Worm (Caenorhabditis elegans) whole organism, L2 larva: ENCODE data around the gene EGAP5.1.

Experiments used
- C34F6.9 ChIP-seq: fragments of 150-350 bp; optimal IDR thresholded peaks from 2 replicates; lab custom pipeline; 2014; ENCODE audit warnings: missing biosample characterization, missing genetic modification characterization
- R02D3.7 ChIP-seq: fragments of 150-350 bp; optimal IDR thresholded peaks from 2 replicates; lab custom pipeline; 2014; ENCODE audit warnings: missing biosample characterization, missing genetic modification characterization
- alr-1 ChIP-seq: fragments of 150-350 bp; optimal IDR thresholded peaks from 2 replicates; lab custom pipeline; 2014; ENCODE audit warnings: missing biosample characterization, missing genetic modification characterization
- ama-1 ChIP-seq: fragments of 150-350 bp; optimal IDR thresholded peaks from 2 replicates; lab custom pipeline; 2018; ENCODE audit warnings: inconsistent platforms
- ceh-82 ChIP-seq: fragments of 150-350 bp; optimal IDR thresholded peaks from 2 replicates; lab custom pipeline; 2014; ENCODE audit warnings: missing biosample characterization, missing genetic modification characterization
- crh-2 ChIP-seq: sonication (generic microtip); optimal IDR thresholded peaks from 2 replicates; lab custom pipeline; 2017; ENCODE audit warnings: missing biosample characterization, missing genetic modification characterization
- elt-1 ChIP-seq: fragments of 150-350 bp; optimal IDR thresholded peaks from 2 replicates; lab custom pipeline; 2014; ENCODE audit warnings: missing biosample characterization, missing genetic modification characterization
- fos-1 ChIP-seq: fragments of 150-350 bp; optimal IDR thresholded peaks from 2 replicates; lab custom pipeline; 2014; ENCODE audit warnings: missing biosample characterization, missing genetic modification characterization
- gmeb-1 ChIP-seq: fragments of 150-350 bp; optimal IDR thresholded peaks from 2 replicates; lab custom pipeline; 2014; ENCODE audit warnings: missing biosample characterization, missing genetic modification characterization
- lin-11 ChIP-seq: fragments of 150-350 bp; sonication (generic microtip); optimal IDR thresholded peaks from 2 replicates; lab custom pipeline; 2014; ENCODE audit warnings: missing biosample characterization, missing genetic modification characterization, inconsistent platforms, mixed read lengths
- lin-13 ChIP-seq: fragments of 150-350 bp; optimal IDR thresholded peaks from 2 replicates; lab custom pipeline; 2014; ENCODE audit warnings: missing biosample characterization, missing genetic modification reagents, missing genetic modification characterization
- lsy-2 ChIP-seq, 2 experiments: fragments of 150-350 bp in 1 of 2; sonication (generic microtip) in 1 of 2; optimal IDR thresholded peaks; 2 replicates each; lab custom pipeline; 2014 to 2017; ENCODE audit warnings: missing biosample characterization in 2 of 2, missing genetic modification characterization in 2 of 2
- mab-5 ChIP-seq: fragments of 150-350 bp; optimal IDR thresholded peaks from 2 replicates; lab custom pipeline; 2014; ENCODE audit warnings: missing biosample characterization, missing genetic modification characterization
- mdl-1 ChIP-seq, 2 experiments: fragments of 150-350 bp in 1 of 2; sonication (generic microtip) in 1 of 2; optimal IDR thresholded peaks; 2 replicates each; lab custom pipeline; 2017; ENCODE audit warnings: missing biosample characterization in 2 of 2, missing genetic modification characterization in 2 of 2
- nhr-10 ChIP-seq: sonication (generic microtip); optimal IDR thresholded peaks from 2 replicates; lab custom pipeline; 2017; ENCODE audit warnings: missing biosample characterization, missing genetic modification characterization
- nhr-11 ChIP-seq: fragments of 150-350 bp; optimal IDR thresholded peaks from 2 replicates; lab custom pipeline; 2014; ENCODE audit warnings: missing biosample characterization, missing genetic modification characterization
- nhr-12 ChIP-seq: fragments of 150-350 bp; optimal IDR thresholded peaks from 2 replicates; lab custom pipeline; 2014; ENCODE audit warnings: missing biosample characterization, missing genetic modification characterization
- nhr-129 ChIP-seq: fragments of 150-350 bp; optimal IDR thresholded peaks from 2 replicates; lab custom pipeline; 2014; ENCODE audit warnings: missing biosample characterization, missing genetic modification characterization
- nhr-21 ChIP-seq: fragments of 150-350 bp; optimal IDR thresholded peaks from 2 replicates; lab custom pipeline; 2014; ENCODE audit warnings: missing biosample characterization, missing genetic modification characterization
- nhr-6 ChIP-seq: fragments of 150-350 bp; optimal IDR thresholded peaks from 2 replicates; lab custom pipeline; 2014; ENCODE audit warnings: missing biosample characterization, missing genetic modification characterization
- nhr-77 ChIP-seq: fragments of 150-350 bp; optimal IDR thresholded peaks from 2 replicates; lab custom pipeline; 2014; ENCODE audit warnings: missing biosample characterization, missing genetic modification characterization
- sem-4 ChIP-seq: fragments of 150-350 bp; optimal IDR thresholded peaks from 2 replicates; lab custom pipeline; 2014; ENCODE audit warnings: missing biosample characterization, missing genetic modification reagents, missing genetic modification characterization
- sma-9 ChIP-seq, 2 experiments: fragments of 150-350 bp in 1 of 2; sonication (generic microtip) in 1 of 2; optimal IDR thresholded peaks; 2 replicates each; lab custom pipeline; 2014 to 2016; ENCODE audit warnings: missing genetic modification characterization in 2 of 2, mild to moderate bottlenecking in 1 of 2, missing biosample characterization in 1 of 2, missing compliant biosample characterization in 1 of 2, missing genetic modification reagents in 1 of 2, moderate library complexity in 1 of 2
- snpc-4 ChIP-seq: fragments of 150-350 bp; optimal IDR thresholded peaks from 2 replicates; lab custom pipeline; 2014; ENCODE audit warnings: missing biosample characterization, missing genetic modification characterization
- unc-39 ChIP-seq: fragments of 150-350 bp; optimal IDR thresholded peaks from 2 replicates; lab custom pipeline; 2014; ENCODE audit warnings: missing biosample characterization, missing genetic modification characterization
- unc-55 ChIP-seq: fragments of 150-350 bp; sonication (generic microtip); optimal IDR thresholded peaks from 3 replicates; lab custom pipeline; 2014; ENCODE audit warnings: missing biosample characterization, missing genetic modification reagents, missing genetic modification characterization
- zag-1 ChIP-seq: fragments of 150-350 bp; optimal IDR thresholded peaks from 2 replicates; lab custom pipeline; 2014; ENCODE audit warnings: missing biosample characterization, missing genetic modification characterization
- ztf-1 ChIP-seq: fragments of 200-800 bp; sonication (Bioruptor generic); conservative IDR thresholded peaks from 2 replicates; pipeline ENCODE4 v1.3.6; 2022; ENCODE audit warnings: missing genetic modification characterization, missing compliant biosample characterization

Gene EGAP5.1

DNA sequence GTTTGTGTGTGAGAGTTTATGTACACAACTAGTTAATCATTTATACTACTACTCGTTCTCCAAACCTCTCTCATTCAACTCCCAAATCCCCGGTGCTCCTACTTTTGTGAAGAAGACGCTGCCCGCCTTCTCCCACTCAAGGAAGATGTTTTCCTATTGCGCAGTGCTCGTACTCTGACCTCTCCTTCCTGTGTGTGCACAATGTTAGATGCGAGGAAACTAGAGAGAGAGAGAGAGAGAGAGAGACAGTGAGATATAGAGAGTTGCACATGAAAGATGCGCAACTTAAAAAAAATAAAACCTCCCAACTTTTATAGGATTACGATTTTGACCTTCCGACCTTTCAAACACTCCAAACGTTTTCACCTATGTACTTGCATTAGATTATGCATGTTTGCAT, 47.7 kb downstream of the EGAP5.1 start (continued):
- TF ChIP-seq lsy-2 (tag; optimal IDR thresholded peaks at IDR 0.05; lab: Kevin White, UChicago): peak in 1 of 2 experiments; percentile 39
- TF ChIP-seq nhr-129 (tag; lab: Kevin White, UChicago): peak; percentile 84
- peak; percentile 31 for TF ChIP-seq crh-2 (tag; lab: Kevin White, UChicago)
- no peak for TF ChIP-seq fos-1
- no peak for TF ChIP-seq elt-1 (tag; lab: Kevin White, UChicago)
- no peak for TF ChIP-seq lin-13
- no peak for TF ChIP-seq nhr-12 (tag; lab: Kevin White, UChicago)
- TF ChIP-seq ztf-1 (GFP tag; lab: Robert Waterston, UW): no peak
- no peak for TF ChIP-seq nhr-77 (tag; lab: Kevin White, UChicago)
- peak; percentile 30 for TF ChIP-seq unc-55 (GFP tag; lab: Kevin White, UChicago)
- no peak for TF ChIP-seq unc-39 (tag; lab: Kevin White, UChicago)
- no peak for TF ChIP-seq nhr-21 (tag; lab: Kevin White, UChicago)
- no peak for TF ChIP-seq snpc-4 (tag; lab: Kevin White, UChicago)
- no peak for TF ChIP-seq lin-11 (tag; lab: Kevin White, UChicago)
- TF ChIP-seq gmeb-1 (tag; lab: Kevin White, UChicago): no peak
- TF ChIP-seq, all 48 proteins: peak for 8

ce11 chrX:5210927-5211655, 48.2 kb downstream of the EGAP5.1 start:
- TF ChIP-seq elt-1 (tag; lab: Kevin White, UChicago) (no peak), fos-1 (no peak), sma-9 (GFP tag; optimal IDR thresholded peaks at IDR 0.05; lab: Kevin White, UChicago) (peak; percentile 6), sma-9 (tag; optimal IDR thresholded peaks at IDR 0.05; lab: Kevin White, UChicago) (no peak), lin-13 (no peak)

ce11 chrX:5213032-5213431, 50.2 kb downstream of the EGAP5.1 start:
- TF ChIP-seq elt-1 (tag; lab: Kevin White, UChicago) (no peak), nhr-6 (tag; lab: Kevin White, UChicago) (no peak), ceh-82 (tag; lab: Kevin White, UChicago) (no peak), lsy-2 (tag; optimal IDR thresholded peaks at IDR 0.05; lab: Kevin White, UChicago) (peak in 1 of 2 experiments; percentile 15), lin-13 (peak; percentile 20), snpc-4 (tag; lab: Kevin White, UChicago) (no peak), C34F6.9 (tag; lab: Kevin White, UChicago) (no peak), R02D3.7 (tag; lab: Kevin White, UChicago) (no peak), sma-9 (GFP tag; optimal IDR thresholded peaks at IDR 0.05; lab: Kevin White, UChicago) (peak; percentile 1), sma-9 (tag; optimal IDR thresholded peaks at IDR 0.05; lab: Kevin White, UChicago) (no peak), sem-4 (tag; lab: Kevin White, UChicago) (peak; percentile 50), zag-1 (tag; lab: Kevin White, UChicago) (peak; percentile 19), nhr-129 (tag; lab: Kevin White, UChicago) (peak; percentile 98), nhr-10 (no peak), mab-5 (tag; lab: Kevin White, UChicago) (no peak), mdl-1 (tag; optimal IDR thresholded peaks at IDR 0.05; lab: Kevin White, UChicago) (no peak), nhr-11 (tag; lab: Kevin White, UChicago) (peak; percentile 11), ama-1 (lab: Kevin White, UChicago) (peak; percentile 17), alr-1 (tag; lab: Kevin White, UChicago) (no peak)
